Worm (Caenorhabditis elegans) whole organism, early embryonic: ENCODE results near the gene sra-38.

Experiments used
- aly-1 ChIP-seq: sonication (generic microtip); optimal IDR thresholded peaks from 2 replicates; lab custom pipeline; 2016; ENCODE audit warnings: missing genetic modification characterization, missing compliant biosample characterization
- ama-1 ChIP-seq: fragments of 150-350 bp; optimal IDR thresholded peaks from 2 replicates; lab custom pipeline; 2014
- ceh-13 ChIP-seq: fragments of 200-800 bp; sonication (Bioruptor generic); optimal IDR thresholded peaks from 2 replicates; lab custom pipeline; 2018; ENCODE audit warnings: mild to moderate bottlenecking, missing genetic modification characterization, missing compliant biosample characterization
- ceh-36 ChIP-seq: sonication (generic microtip); optimal IDR thresholded peaks from 2 replicates; lab custom pipeline; 2016; ENCODE audit warnings: missing genetic modification characterization, inconsistent platforms, missing compliant biosample characterization
- ets-7 ChIP-seq: sonication (generic microtip); optimal IDR thresholded peaks from 2 replicates; lab custom pipeline; 2016; ENCODE audit warnings: missing genotype, missing genetic modification characterization, missing compliant biosample characterization
- flt-1 ChIP-seq: fragments of 200-800 bp; sonication (Bioruptor generic); IDR thresholded peaks from 2 replicates; pipeline ENCODE4 v1.3.6; 2022; ENCODE audit warnings: missing genetic modification characterization, missing compliant biosample characterization
- hmg-4 ChIP-seq: fragments of 200-800 bp; sonication (Bioruptor generic); optimal IDR thresholded peaks from 2 replicates; lab custom pipeline; 2018; ENCODE audit warnings: mild to moderate bottlenecking, missing genetic modification characterization, missing compliant biosample characterization
- hnd-1 ChIP-seq: sonication (generic microtip); optimal IDR thresholded peaks from 2 replicates; lab custom pipeline; 2016; ENCODE audit warnings: missing genetic modification characterization, missing compliant biosample characterization
- pes-1 ChIP-seq: fragments of 200-800 bp; sonication (Bioruptor generic); IDR thresholded peaks from 2 replicates; pipeline ENCODE4 v1.3.6; 2022; ENCODE audit warnings: missing genetic modification reagents, missing genetic modification characterization, missing compliant biosample characterization
- scrt-1 ChIP-seq: fragments of 200-800 bp; sonication (Bioruptor generic); IDR thresholded peaks from 2 replicates; pipeline ENCODE4 v1.3.6; 2022; ENCODE audit warnings: missing genetic modification characterization, missing compliant biosample characterization
- tbx-11 ChIP-seq: fragments of 200-800 bp; sonication (Bioruptor generic); IDR thresholded peaks from 2 replicates; pipeline ENCODE4 v1.3.6; 2022; ENCODE audit warnings: missing genetic modification characterization, missing compliant biosample characterization
- tbx-37 ChIP-seq: fragments of 200-800 bp; sonication (Bioruptor generic); conservative IDR thresholded peaks from 2 replicates; pipeline ENCODE4 v1.3.6; 2022; ENCODE audit warnings: missing genetic modification reagents, missing genetic modification characterization, missing compliant biosample characterization
- tra-4 ChIP-seq: sonication (generic microtip); optimal IDR thresholded peaks from 2 replicates; lab custom pipeline; 2017; ENCODE audit warnings: missing genetic modification characterization, missing compliant biosample characterization

DNA sequence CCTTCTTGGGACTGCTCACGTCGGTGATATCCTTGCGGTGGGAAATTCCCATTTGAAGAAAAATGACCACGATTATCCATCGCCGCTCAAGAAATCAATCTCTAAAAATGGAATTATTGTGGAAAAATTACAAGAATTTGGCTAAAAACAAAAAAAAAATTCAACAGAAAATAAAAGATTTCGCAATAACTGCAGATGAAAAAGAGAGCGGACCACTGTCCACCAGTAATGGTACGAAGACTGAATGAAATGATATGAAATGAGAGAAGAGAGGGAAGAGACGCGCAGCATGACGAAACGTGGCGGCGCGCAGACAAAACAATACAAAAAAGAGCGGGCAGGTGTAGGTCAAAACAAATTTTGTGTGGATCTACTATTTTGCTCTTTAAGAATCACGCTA lies 29.6 kb upstream of the sra-38 start, which contains the start of gene meg-1:
- TF ChIP-seq ama-1 (lab: Kevin White, UChicago) (no peak), ets-7 (tag; lab: Kevin White, UChicago) (no peak), scrt-1 (no peak), tbx-11 (no peak), hnd-1 (no peak), flt-1 (GFP tag; lab: Robert Waterston, UW) (no peak), tra-4 (tag; lab: Kevin White, UChicago) (no peak), ceh-13 (no peak), aly-1 (tag; lab: Kevin White, UChicago) (no peak), hmg-4 (GFP tag; lab: Kevin White, UChicago) (no peak), pes-1 (no peak), ceh-36 (tag; lab: Kevin White, UChicago) (no peak), tbx-37 (no peak)
